Worm (Caenorhabditis elegans) whole organism, early embryonic: ENCODE data around the gene F53C3.11.

Source experiments
- F13C5.2 ChIP-seq: sonication (generic microtip); optimal IDR thresholded peaks from 2 replicates; lab custom pipeline; 2017; ENCODE audit warnings: mild to moderate bottlenecking, missing genetic modification characterization, inconsistent platforms, missing compliant biosample characterization
- aly-1 ChIP-seq: sonication (generic microtip); optimal IDR thresholded peaks from 2 replicates; lab custom pipeline; 2016; ENCODE audit warnings: missing genetic modification characterization, missing compliant biosample characterization
- ama-1 ChIP-seq: fragments of 150-350 bp; optimal IDR thresholded peaks from 2 replicates; lab custom pipeline; 2014
- ceh-36 ChIP-seq: sonication (generic microtip); optimal IDR thresholded peaks from 2 replicates; lab custom pipeline; 2016; ENCODE audit warnings: missing genetic modification characterization, inconsistent platforms, missing compliant biosample characterization
- hnd-1 ChIP-seq: sonication (generic microtip); optimal IDR thresholded peaks from 2 replicates; lab custom pipeline; 2016; ENCODE audit warnings: missing genetic modification characterization, missing compliant biosample characterization
- scrt-1 ChIP-seq: fragments of 200-800 bp; sonication (Bioruptor generic); IDR thresholded peaks from 2 replicates; pipeline ENCODE4 v1.3.6; 2022; ENCODE audit warnings: missing genetic modification characterization, missing compliant biosample characterization
- tra-4 ChIP-seq: sonication (generic microtip); optimal IDR thresholded peaks from 2 replicates; lab custom pipeline; 2017; ENCODE audit warnings: missing genetic modification characterization, missing compliant biosample characterization

- TF ChIP-seq ceh-36 (tag; lab: Kevin White, UChicago) (no peak), ama-1 (no peak), hnd-1 (tag; lab: Kevin White, UChicago) (no peak), F13C5.2 (tag; lab: Kevin White, UChicago) (no peak), aly-1 (tag; lab: Kevin White, UChicago) (no peak), tra-4 (no peak), scrt-1 (GFP tag; lab: Robert Waterston, UW) (no peak)
These were observed 24.7 kb upstream of the F53C3.11 start for ce11 chrII:3931230-3931629.
